Worm (Caenorhabditis elegans) whole organism, young adult: Measurements from ENCODE around the gene clec-122.

Source experiments
- C06A6.2 ChIP-seq: fragments of 200-800 bp; sonication (Bioruptor generic); conservative IDR thresholded peaks from 2 replicates; pipeline ENCODE4 v1.3.6; 2022; ENCODE audit warnings: missing genetic modification characterization, missing compliant biosample characterization
- D2030.7 ChIP-seq: fragments of 200-800 bp; sonication (Bioruptor generic); IDR thresholded peaks from 2 replicates; pipeline ENCODE4 v1.3.6; 2022; ENCODE audit warnings: missing genetic modification reagents, missing genetic modification characterization, missing compliant biosample characterization
- F49E8.2 ChIP-seq: sonication (generic microtip); optimal IDR thresholded peaks from 3 replicates; lab custom pipeline; 2017; ENCODE audit warnings: missing genetic modification characterization, mild to moderate bottlenecking, missing compliant biosample characterization, antibody characterized with exemption, moderate library complexity; ENCODE audit not compliant: insufficient read depth
- F57A8.1 ChIP-seq: fragments of 200-800 bp; sonication (Bioruptor generic); optimal IDR thresholded peaks from 2 replicates; lab custom pipeline; 2018; ENCODE audit warnings: mild to moderate bottlenecking, missing genetic modification characterization, moderate library complexity, missing compliant biosample characterization
- K11D2.4 ChIP-seq: fragments of 200-800 bp; sonication (Bioruptor generic); IDR thresholded peaks from 2 replicates; pipeline ENCODE4 v1.3.6; 2022; ENCODE audit warnings: missing genetic modification reagents, missing genetic modification characterization, missing compliant biosample characterization
- T26A5.8 ChIP-seq: sonication (generic microtip); optimal IDR thresholded peaks from 2 replicates; lab custom pipeline; 2016; ENCODE audit warnings: missing genetic modification characterization, missing compliant biosample characterization
- Y56A3A.18 ChIP-seq: fragments of 200-800 bp; sonication (Bioruptor generic); IDR thresholded peaks from 2 replicates; pipeline ENCODE4 v1.3.6; 2022; ENCODE audit warnings: missing genetic modification reagents, missing genetic modification characterization, missing compliant biosample characterization
- ZK185.1 ChIP-seq: sonication (generic microtip); optimal IDR thresholded peaks from 2 replicates; lab custom pipeline; 2016; ENCODE audit warnings: mild to moderate bottlenecking, missing genetic modification characterization, missing compliant biosample characterization; ENCODE audit not compliant: poor library complexity, severe bottlenecking
- cebp-2 ChIP-seq: fragments of 200-800 bp; sonication (Bioruptor generic); IDR thresholded peaks from 2 replicates; pipeline ENCODE4 v1.3.6; 2022; ENCODE audit warnings: missing genetic modification characterization, missing compliant biosample characterization
- ceh-100 ChIP-seq: fragments of 200-800 bp; sonication (Bioruptor generic); IDR thresholded peaks from 2 replicates; pipeline ENCODE4 v1.3.6; 2022; ENCODE audit warnings: missing genetic modification reagents, missing genetic modification characterization, missing compliant biosample characterization
- ceh-91 ChIP-seq: fragments of 200-800 bp; sonication (Bioruptor generic); IDR thresholded peaks from 2 replicates; pipeline ENCODE4 v1.3.6; 2022; ENCODE audit warnings: missing genetic modification reagents, missing genetic modification characterization, missing compliant biosample characterization
- chd-7 ChIP-seq: sonication (generic microtip); optimal IDR thresholded peaks from 2 replicates; lab custom pipeline; 2016; ENCODE audit warnings: mild to moderate bottlenecking, missing genetic modification characterization, moderate library complexity, missing compliant biosample characterization
- dox-1 ChIP-seq: fragments of 200-800 bp; sonication (Bioruptor generic); IDR thresholded peaks from 2 replicates; pipeline ENCODE4 v1.3.6; 2022; ENCODE audit warnings: missing genetic modification reagents, missing genetic modification characterization, missing compliant biosample characterization
- egl-18 ChIP-seq: fragments of 200-800 bp; sonication (Bioruptor generic); IDR thresholded peaks from 2 replicates; pipeline ENCODE4 v1.3.6; 2022; ENCODE audit warnings: missing genetic modification reagents, missing genetic modification characterization, missing compliant biosample characterization
- egrh-3 ChIP-seq: fragments of 200-800 bp; sonication (Bioruptor generic); IDR thresholded peaks from 2 replicates; pipeline ENCODE4 v1.3.6; 2022; ENCODE audit warnings: missing genetic modification reagents, missing genetic modification characterization, missing compliant biosample characterization
- fkh-3 ChIP-seq: sonication (generic microtip); optimal IDR thresholded peaks from 2 replicates; lab custom pipeline; 2016; ENCODE audit warnings: mild to moderate bottlenecking, missing genetic modification characterization, missing compliant biosample characterization
- gei-17 ChIP-seq: fragments of 200-800 bp; sonication (Bioruptor generic); optimal IDR thresholded peaks from 2 replicates; lab custom pipeline; 2018; ENCODE audit warnings: mild to moderate bottlenecking, missing genetic modification characterization, missing compliant biosample characterization
- hlh-12 ChIP-seq: sonication (generic microtip); optimal IDR thresholded peaks from 2 replicates; lab custom pipeline; 2016; ENCODE audit warnings: missing genetic modification characterization, missing compliant biosample characterization
- hmg-1.2 ChIP-seq: fragments of 200-800 bp; sonication (Bioruptor generic); IDR thresholded peaks from 2 replicates; pipeline ENCODE4 v1.3.6; 2022; ENCODE audit warnings: missing genetic modification reagents, missing genetic modification characterization, missing compliant biosample characterization
- hrde-1 ChIP-seq: sonication (generic microtip); optimal IDR thresholded peaks from 2 replicates; lab custom pipeline; 2016; ENCODE audit warnings: missing genetic modification characterization, mild to moderate bottlenecking, missing compliant biosample characterization, moderate library complexity, missing genotype, missing genetic modification reagents, borderline replicate concordance
- let-526 ChIP-seq: fragments of 200-800 bp; sonication (Bioruptor generic); IDR thresholded peaks from 2 replicates; pipeline ENCODE4 v1.3.6; 2022; ENCODE audit warnings: missing genetic modification reagents, missing genetic modification characterization, missing compliant biosample characterization
- let-607 ChIP-seq, 2 experiments: fragments of 200-800 bp in 1 of 2; sonication (Bioruptor generic) in 1 of 2; sonication (generic microtip) in 1 of 2; optimal IDR thresholded peaks; 2 replicates each; lab custom pipeline; 2016 to 2018; ENCODE audit warnings: mild to moderate bottlenecking in 2 of 2, missing compliant biosample characterization in 2 of 2, missing genetic modification characterization in 2 of 2, moderate library complexity in 2 of 2, missing genotype in 1 of 2
- lsl-1 ChIP-seq: fragments of 200-800 bp; sonication (Bioruptor generic); optimal IDR thresholded peaks from 2 replicates; lab custom pipeline; 2018; ENCODE audit warnings: mild to moderate bottlenecking, missing genetic modification characterization, moderate library complexity, missing compliant biosample characterization
- lsy-27 ChIP-seq: sonication (generic microtip); optimal IDR thresholded peaks from 2 replicates; lab custom pipeline; 2017; ENCODE audit warnings: missing genetic modification characterization, mild to moderate bottlenecking, missing compliant biosample characterization, antibody characterized with exemption, missing genotype, borderline replicate concordance; ENCODE audit not compliant: insufficient read depth
- madf-10 ChIP-seq: sonication (generic microtip); optimal IDR thresholded peaks from 2 replicates; lab custom pipeline; 2016; ENCODE audit warnings: mild to moderate bottlenecking, missing genetic modification characterization, missing compliant biosample characterization
- madf-3 ChIP-seq: fragments of 200-800 bp; sonication (Bioruptor generic); IDR thresholded peaks from 2 replicates; pipeline ENCODE4 v1.3.6; 2022; ENCODE audit warnings: missing genetic modification reagents, missing genetic modification characterization, missing compliant biosample characterization
- nfya-1 ChIP-seq: sonication (generic microtip); optimal IDR thresholded peaks from 2 replicates; lab custom pipeline; 2017; ENCODE audit warnings: antibody characterized with exemption, missing compliant biosample characterization, missing genetic modification characterization, borderline replicate concordance; ENCODE audit not compliant: insufficient read depth
- nfyb-1 ChIP-seq: fragments of 200-800 bp; sonication (Bioruptor generic); IDR thresholded peaks from 2 replicates; pipeline ENCODE4 v1.3.6; 2022; ENCODE audit warnings: missing genetic modification reagents, missing genetic modification characterization, missing compliant biosample characterization
- nhr-120 ChIP-seq: fragments of 200-800 bp; sonication (Bioruptor generic); IDR thresholded peaks from 2 replicates; pipeline ENCODE4 v1.3.6; 2022; ENCODE audit warnings: missing genetic modification characterization, missing compliant biosample characterization
- nhr-179 ChIP-seq: sonication (generic microtip); optimal IDR thresholded peaks from 2 replicates; lab custom pipeline; 2016; ENCODE audit warnings: mild to moderate bottlenecking, missing genetic modification characterization, missing compliant biosample characterization
- nhr-80 ChIP-seq: sonication (generic microtip); optimal IDR thresholded peaks from 2 replicates; lab custom pipeline; 2016; ENCODE audit warnings: missing genetic modification characterization, missing compliant biosample characterization
- pbrm-1 ChIP-seq: fragments of 200-800 bp; sonication (Bioruptor generic); IDR thresholded peaks from 2 replicates; pipeline ENCODE4 v1.3.6; 2022; ENCODE audit warnings: missing genetic modification reagents, missing genetic modification characterization, missing compliant biosample characterization
- sdz-38 ChIP-seq: sonication (generic microtip); optimal IDR thresholded peaks from 2 replicates; lab custom pipeline; 2016; ENCODE audit warnings: missing genotype, missing genetic modification characterization, missing compliant biosample characterization
- sea-2 ChIP-seq: fragments of 200-800 bp; sonication (Bioruptor generic); IDR thresholded peaks from 2 replicates; pipeline ENCODE4 v1.3.6; 2022; ENCODE audit warnings: missing genetic modification characterization, missing compliant biosample characterization
- snpc-1.1 ChIP-seq: sonication (generic microtip); optimal IDR thresholded peaks from 2 replicates; lab custom pipeline; 2017; ENCODE audit warnings: missing genetic modification characterization, mild to moderate bottlenecking, missing compliant biosample characterization, antibody characterized with exemption, moderate library complexity, missing genotype, missing genetic modification reagents; ENCODE audit not compliant: insufficient read depth
- snpc-1.3 ChIP-seq: sonication (generic microtip); optimal IDR thresholded peaks from 2 replicates; lab custom pipeline; 2017; ENCODE audit warnings: missing genetic modification characterization, mild to moderate bottlenecking, missing compliant biosample characterization, antibody characterized with exemption, moderate library complexity, missing genotype, missing genetic modification reagents; ENCODE audit not compliant: insufficient read depth
- snpc-4 ChIP-seq, 5 experiments: fragments of 150-350 bp in 1 of 5; sonication (generic microtip) in 4 of 5; optimal IDR thresholded peaks; 2 replicates each; lab custom pipeline; 2014 to 2018; ENCODE audit warnings: missing genetic modification characterization in 5 of 5, missing biosample characterization in 3 of 5, antibody characterized with exemption in 2 of 5, mild to moderate bottlenecking in 2 of 5, missing compliant biosample characterization in 2 of 5, missing genotype in 2 of 5, moderate library complexity in 2 of 5, missing genetic modification reagents in 1 of 5
- somi-1 ChIP-seq: fragments of 200-800 bp; sonication (Bioruptor generic); optimal IDR thresholded peaks from 2 replicates; lab custom pipeline; 2018; ENCODE audit warnings: mild to moderate bottlenecking, missing genetic modification characterization, missing compliant biosample characterization
- zfh-2 ChIP-seq: fragments of 200-800 bp; sonication (Bioruptor generic); conservative IDR thresholded peaks from 2 replicates; pipeline ENCODE4 v1.3.6; 2022; ENCODE audit warnings: missing genetic modification reagents, missing genetic modification characterization, missing compliant biosample characterization
- ztf-22 ChIP-seq: fragments of 200-800 bp; sonication (Bioruptor generic); optimal IDR thresholded peaks from 2 replicates; lab custom pipeline; 2018; ENCODE audit warnings: mild to moderate bottlenecking, missing genetic modification characterization, moderate library complexity, missing compliant biosample characterization
- ztf-28 ChIP-seq: fragments of 200-800 bp; sonication (Bioruptor generic); IDR thresholded peaks from 2 replicates; pipeline ENCODE4 v1.3.6; 2022; ENCODE audit warnings: missing genetic modification reagents, missing genetic modification characterization, missing compliant biosample characterization

Gene clec-122

ce11 chrII:3108101-3108500 lies 2.2 kb downstream of the clec-122 start:
- TF ChIP-seq snpc-4 (GFP tag; optimal IDR thresholded peaks at IDR 0.05; lab: Kevin White, UChicago) (no peak), snpc-4 (tag; optimal IDR thresholded peaks at IDR 0.05; lab: Kevin White, UChicago) (peak in 3 of 4 experiments; percentile 51 to 81 (median 58)), lsy-27 (tag; lab: Kevin White, UChicago) (no peak), zfh-2 (GFP tag; lab: Robert Waterston, UW) (peak; percentile 93), chd-7 (tag; lab: Kevin White, UChicago) (peak; percentile 7), egrh-3 (GFP tag; lab: Robert Waterston, UW) (peak; percentile 84), egl-18 (GFP tag; lab: Robert Waterston, UW) (no peak), gei-17 (GFP tag; lab: Kevin White, UChicago) (no peak), snpc-1.1 (tag; lab: Kevin White, UChicago) (peak; percentile 59)

- TF ChIP-seq dox-1 (GFP tag; lab: Robert Waterston, UW) (0 out of 2 replicates have a peak, but pooled peaks have one; percentile 12), zfh-2 (GFP tag; lab: Robert Waterston, UW) (peak; percentile 55; the same call in 1 of the 2 replicates), egrh-3 (GFP tag; lab: Robert Waterston, UW) (no peak)
Measured at ce11 chrII:3109533-3109932, 3.7 kb downstream of the clec-122 start.

ce11 chrII:3110099-3110498 lies 4.2 kb downstream of the clec-122 start:
- no peak for TF ChIP-seq nfya-1 (tag; lab: Kevin White, UChicago)
- no peak for TF ChIP-seq hrde-1 (tag; lab: Kevin White, UChicago)
- peak; percentile 14; the same call in 1 of the 2 replicates for TF ChIP-seq egrh-3 (GFP tag; lab: Robert Waterston, UW)
- no peak for TF ChIP-seq ZK185.1 (tag; lab: Kevin White, UChicago)
- TF ChIP-seq nfyb-1, result no peak
- no peak for TF ChIP-seq ceh-100 (GFP tag; lab: Robert Waterston, UW)
- no peak for TF ChIP-seq let-526
- no peak for TF ChIP-seq let-607 (tag; optimal IDR thresholded peaks at IDR 0.05; lab: Kevin White, UChicago)
- 0 out of 2 replicates have a peak, but pooled peaks have one; percentile 17 for TF ChIP-seq cebp-2 (GFP tag; lab: Robert Waterston, UW)
- no peak for TF ChIP-seq madf-3 (GFP tag; lab: Robert Waterston, UW)
- TF ChIP-seq snpc-4 (GFP tag; optimal IDR thresholded peaks at IDR 0.05; lab: Kevin White, UChicago), result no peak
- peak in 2 of 4 experiments; percentile 57 to 74 for TF ChIP-seq snpc-4 (tag; optimal IDR thresholded peaks at IDR 0.05; lab: Kevin White, UChicago)
- TF ChIP-seq K11D2.4 (GFP tag; lab: Robert Waterston, UW), result no peak
- TF ChIP-seq pbrm-1, result no peak
- no peak for TF ChIP-seq somi-1 (GFP tag; lab: Kevin White, UChicago)
- TF ChIP-seq T26A5.8, result no peak
- TF ChIP-seq sea-2 (GFP tag; lab: Robert Waterston, UW), result no peak
- TF ChIP-seq hmg-1.2, result peak; percentile 10; the same call in 1 of the 2 replicates
- TF ChIP-seq F57A8.1 (GFP tag; lab: Kevin White, UChicago), result no peak
- TF ChIP-seq nhr-179 (tag; lab: Kevin White, UChicago), result no peak
- no peak for TF ChIP-seq lsl-1
- TF ChIP-seq snpc-1.3, result no peak
- no peak for TF ChIP-seq ceh-91 (GFP tag; lab: Robert Waterston, UW)
- no peak for TF ChIP-seq Y56A3A.18
- no peak for TF ChIP-seq madf-10
- TF ChIP-seq sdz-38, result no peak
- no peak for TF ChIP-seq nhr-80 (tag; lab: Kevin White, UChicago)
- TF ChIP-seq hlh-12 (tag; lab: Kevin White, UChicago), result no peak
- TF ChIP-seq C06A6.2, result no peak
- no peak for TF ChIP-seq egl-18 (GFP tag; lab: Robert Waterston, UW)
- no peak for TF ChIP-seq ztf-22 (GFP tag; lab: Kevin White, UChicago)
- TF ChIP-seq ztf-28 (GFP tag; lab: Robert Waterston, UW), result no peak
- TF ChIP-seq zfh-2 (GFP tag; lab: Robert Waterston, UW), result peak; percentile 46; the same call in 1 of the 2 replicates
- TF ChIP-seq F49E8.2, result no peak
- TF ChIP-seq fkh-3 (tag; lab: Kevin White, UChicago), result no peak
- peak; percentile 60 for TF ChIP-seq snpc-1.1 (tag; lab: Kevin White, UChicago)
- no peak for TF ChIP-seq nhr-120
- TF ChIP-seq D2030.7 (GFP tag; lab: Robert Waterston, UW), result 0 out of 2 replicates have a peak, but pooled peaks have one; percentile 23
